Worm (Caenorhabditis elegans): ENCODE data around the gene M03C11.9.

Gene M03C11.9

ce11 chrIII:10427882-10428281, 36.4 kb upstream of the M03C11.9 start, which contains the start of gene prp-3:
prp-3 (minus strand) TSS chrIII:10427982.
- no peak for TF ChIP-seq nhr-80 (tag; optimal IDR thresholded peaks at IDR 0.05)
- no peak for TF ChIP-seq Y56A3A.18 (GFP tag; IDR thresholded peaks at IDR 0.05)
- TF ChIP-seq hmg-1.2 (GFP tag; IDR thresholded peaks at IDR 0.05): no peak
- TF ChIP-seq hmg-20 (GFP tag; IDR thresholded peaks at IDR 0.05): no peak
- no peak for TF ChIP-seq lin-26 (GFP tag; IDR thresholded peaks at IDR 0.05)
- TF ChIP-seq rcor-1 (GFP tag; IDR thresholded peaks at IDR 0.05): no peak
- no peak for TF ChIP-seq mel-28 (tag; optimal IDR thresholded peaks at IDR 0.05; ENCODE audit: borderline replicate concordance)
- no peak for TF ChIP-seq let-526 (GFP tag; IDR thresholded peaks at IDR 0.05)
- TF ChIP-seq egl-44 (GFP tag; IDR thresholded peaks at IDR 0.05): no peak
- no peak for TF ChIP-seq F49E8.2 (tag; optimal IDR thresholded peaks at IDR 0.05; ENCODE audit: insufficient read depth)
- TF ChIP-seq attf-3 (GFP tag; conservative IDR thresholded peaks at IDR 0.05): no peak
- no peak for TF ChIP-seq ekl-4 (GFP tag; IDR thresholded peaks at IDR 0.05)

ce11 chrIII:10423906-10424305, 32.4 kb upstream of the M03C11.9 start, which contains the start of gene M03C11.6:
M03C11.6 (minus strand) TSS chrIII:10424006.
- TF ChIP-seq ceh-100 (GFP tag; IDR thresholded peaks at IDR 0.05): no peak

- TF ChIP-seq mcd-1 (GFP tag; IDR thresholded peaks at IDR 0.05): 0 out of 2 replicates have a peak, but pooled peaks have one; percentile 12
- TF ChIP-seq egl-18 (GFP tag; IDR thresholded peaks at IDR 0.05): no peak
- TF ChIP-seq snpc-1.3 (tag; optimal IDR thresholded peaks at IDR 0.05; ENCODE audit: insufficient read depth): no peak
- peak; percentile 93 for TF ChIP-seq him-1 (tag; optimal IDR thresholded peaks at IDR 0.05)
- no peak for TF ChIP-seq attf-5 (GFP tag; optimal IDR thresholded peaks at IDR 0.05)
- peak; percentile 24 for TF ChIP-seq atf-7 (tag; optimal IDR thresholded peaks at IDR 0.05)
Observed at ce11 chrIII:10421680-10422079, 30.2 kb upstream of the M03C11.9 start.

- TF ChIP-seq F52B5.7 (tag; optimal IDR thresholded peaks at IDR 0.05) (peak; percentile 39), nfyb-1 (GFP tag; IDR thresholded peaks at IDR 0.05) (peak; percentile 58; the same call in 1 of the 2 replicates), hlh-26 (GFP tag; conservative IDR thresholded peaks at IDR 0.05) (no peak), aptf-2 (GFP tag; conservative IDR thresholded peaks at IDR 0.05) (0 out of 2 replicates have a peak, but pooled peaks have one; percentile 27), hrde-1 (tag; optimal IDR thresholded peaks at IDR 0.05; ENCODE audit: borderline replicate concordance) (no peak), ama-1 (optimal IDR thresholded peaks at IDR 0.05) (peak; percentile 41), ama-1 (GFP tag; optimal IDR thresholded peaks at IDR 0.05) (no peak), madf-8 (GFP tag; conservative IDR thresholded peaks at IDR 0.05) (no peak), madf-6 (GFP tag; IDR thresholded peaks at IDR 0.05) (no peak), nhr-80 (tag; optimal IDR thresholded peaks at IDR 0.05) (peak; percentile 28), snpc-3.4 (tag; optimal IDR thresholded peaks at IDR 0.05) (no peak), pbrm-1 (GFP tag; IDR thresholded peaks at IDR 0.05) (peak; percentile 32; the same call in 1 of the 2 replicates), B0336.3 (GFP tag; IDR thresholded peaks at IDR 0.05) (peak; percentile 51; the same call in 1 of the 2 replicates), let-526 (GFP tag; IDR thresholded peaks at IDR 0.05) (no peak), T26A5.8 (tag; optimal IDR thresholded peaks at IDR 0.05) (no peak), pha-4 (tag; optimal IDR thresholded peaks at IDR 0.05) (no peak), ekl-4 (GFP tag; IDR thresholded peaks at IDR 0.05) (no peak), hmg-20 (GFP tag; IDR thresholded peaks at IDR 0.05) (no peak), Y95B8A.8 (GFP tag; IDR thresholded peaks at IDR 0.05) (no peak), lin-40 (tag; optimal IDR thresholded peaks at IDR 0.05) (peak; percentile 20), ZK185.1 (tag; optimal IDR thresholded peaks at IDR 0.05; ENCODE audit: poor library complexity, severe bottlenecking) (peak; percentile 26), Y56A3A.18 (GFP tag; IDR thresholded peaks at IDR 0.05) (no peak), Y53G8AR.9 (GFP tag; conservative IDR thresholded peaks at IDR 0.05) (0 out of 2 replicates have a peak, but pooled peaks have one; percentile 23), ztf-18 (tag; optimal IDR thresholded peaks at IDR 0.05) (peak; percentile 25), ceh-100 (GFP tag; IDR thresholded peaks at IDR 0.05) (no peak), him-1 (tag; optimal IDR thresholded peaks at IDR 0.05) (no peak), sptf-2 (GFP tag; optimal IDR thresholded peaks at IDR 0.05) (no peak), attf-5 (GFP tag; optimal IDR thresholded peaks at IDR 0.05) (peak; percentile 69), athp-1 (tag; optimal IDR thresholded peaks at IDR 0.05) (peak; percentile 48), nhr-90 (tag; optimal IDR thresholded peaks at IDR 0.05) (peak; percentile 19), madf-3 (GFP tag; IDR thresholded peaks at IDR 0.05) (no peak)
Observed at ce11 chrIII:10415822-10416221, 24.3 kb upstream of the M03C11.9 start, which contains the start of gene ymel-1. ymel-1 (plus strand) TSS chrIII:10416139.
